Worm (Caenorhabditis elegans) whole organism, L4 larva: ENCODE data around the gene srw-61.

Experiments used
- D1046.2 ChIP-seq: fragments of 200-800 bp; sonication (Bioruptor generic); IDR thresholded peaks from 2 replicates; pipeline ENCODE4 v1.3.6; 2022; ENCODE audit warnings: missing genetic modification characterization, missing compliant biosample characterization
- F26F4.8 ChIP-seq: fragments of 200-800 bp; sonication (Bioruptor generic); conservative IDR thresholded peaks from 2 replicates; pipeline ENCODE4 v1.3.6; 2022; ENCODE audit warnings: missing genetic modification characterization, missing compliant biosample characterization
- F37D6.2 ChIP-seq: sonication (generic microtip); optimal IDR thresholded peaks from 2 replicates; lab custom pipeline; 2016; ENCODE audit warnings: mild to moderate bottlenecking, missing genetic modification characterization, missing compliant biosample characterization
- T20F7.1 ChIP-seq: fragments of 200-800 bp; sonication (Bioruptor generic); optimal IDR thresholded peaks from 2 replicates; lab custom pipeline; 2018; ENCODE audit warnings: mild to moderate bottlenecking, missing genetic modification characterization, missing compliant biosample characterization
- T26A8.4 ChIP-seq: fragments of 200-800 bp; sonication (Bioruptor generic); IDR thresholded peaks from 2 replicates; pipeline ENCODE4 v1.3.6; 2022; ENCODE audit warnings: missing genetic modification characterization, missing compliant biosample characterization
- attf-4 ChIP-seq: sonication (generic microtip); optimal IDR thresholded peaks from 3 replicates; lab custom pipeline; 2017; ENCODE audit warnings: missing biosample characterization, missing genetic modification characterization
- daf-12 ChIP-seq: fragments of 150-350 bp; optimal IDR thresholded peaks from 2 replicates; lab custom pipeline; 2014; ENCODE audit warnings: missing biosample characterization, missing genetic modification reagents, missing genetic modification characterization
- daf-19 ChIP-seq: fragments of 200-800 bp; sonication (Bioruptor generic); conservative IDR thresholded peaks from 2 replicates; pipeline ENCODE4 v1.3.6; 2022; ENCODE audit warnings: missing genetic modification characterization, missing compliant biosample characterization
- daf-8 ChIP-seq: fragments of 200-800 bp; sonication (Bioruptor generic); IDR thresholded peaks from 2 replicates; pipeline ENCODE4 v1.3.6; 2022; ENCODE audit warnings: missing genetic modification characterization, missing compliant biosample characterization
- dmd-6 ChIP-seq: fragments of 200-800 bp; sonication (Bioruptor generic); IDR thresholded peaks from 2 replicates; pipeline ENCODE4 v1.3.6; 2022; ENCODE audit warnings: missing genetic modification reagents, missing genetic modification characterization, missing compliant biosample characterization
- dpl-1 ChIP-seq: fragments of 150-350 bp; optimal IDR thresholded peaks from 2 replicates; lab custom pipeline; 2014; ENCODE audit warnings: missing biosample characterization, missing genetic modification reagents, missing genetic modification characterization
- dve-1 ChIP-seq: sonication (generic microtip); optimal IDR thresholded peaks from 2 replicates; lab custom pipeline; 2017; ENCODE audit warnings: antibody characterized with exemption, mild to moderate bottlenecking, missing genetic modification characterization, missing compliant biosample characterization; ENCODE audit not compliant: insufficient read depth
- egl-27 ChIP-seq: sonication (generic microtip); optimal IDR thresholded peaks from 3 replicates; lab custom pipeline; 2017; ENCODE audit warnings: missing biosample characterization, missing genetic modification reagents, missing genetic modification characterization
- egl-43 ChIP-seq: fragments of 200-800 bp; sonication (Bioruptor generic); IDR thresholded peaks from 2 replicates; pipeline ENCODE4 v1.3.6; 2022; ENCODE audit warnings: missing genetic modification reagents, missing genetic modification characterization, missing compliant biosample characterization
- fkh-10 ChIP-seq: fragments of 150-350 bp; optimal IDR thresholded peaks from 2 replicates; lab custom pipeline; 2014; ENCODE audit warnings: missing biosample characterization, missing genetic modification reagents, missing genetic modification characterization
- fos-1 ChIP-seq: fragments of 150-350 bp; optimal IDR thresholded peaks from 2 replicates; lab custom pipeline; 2014; ENCODE audit warnings: missing biosample characterization, missing genetic modification characterization
- gei-8 ChIP-seq: fragments of 200-800 bp; sonication (Bioruptor generic); optimal IDR thresholded peaks from 2 replicates; lab custom pipeline; 2018; ENCODE audit warnings: mild to moderate bottlenecking, missing genetic modification characterization, missing compliant biosample characterization
- lim-7 ChIP-seq: fragments of 200-800 bp; sonication (Bioruptor generic); IDR thresholded peaks from 2 replicates; pipeline ENCODE4 v1.3.6; 2022; ENCODE audit warnings: missing genetic modification characterization, missing compliant biosample characterization
- lin-1 ChIP-seq: fragments of 200-800 bp; sonication (Bioruptor generic); IDR thresholded peaks from 2 replicates; pipeline ENCODE4 v1.3.6; 2022; ENCODE audit warnings: missing genetic modification reagents, missing genetic modification characterization, missing compliant biosample characterization
- lin-38 ChIP-seq: fragments of 200-800 bp; sonication (Bioruptor generic); IDR thresholded peaks from 2 replicates; pipeline ENCODE4 v1.3.6; 2022; ENCODE audit warnings: missing genetic modification reagents, missing genetic modification characterization, missing compliant biosample characterization
- lin-39 ChIP-seq: fragments of 150-350 bp; optimal IDR thresholded peaks from 2 replicates; lab custom pipeline; 2014; ENCODE audit warnings: missing biosample characterization, missing genetic modification reagents, missing genetic modification characterization
- lsy-2 ChIP-seq, 2 experiments: fragments of 150-350 bp in 1 of 2; sonication (generic microtip) in 1 of 2; optimal IDR thresholded peaks; 2 replicates each; lab custom pipeline; 2014 to 2017; ENCODE audit warnings: missing biosample characterization in 2 of 2, missing genetic modification characterization in 2 of 2
- madf-5 ChIP-seq, 2 experiments: fragments of 200-800 bp; sonication (Bioruptor generic); IDR thresholded peaks; 2 replicates each; pipeline ENCODE4 v1.3.6; 2022; ENCODE audit warnings: missing compliant biosample characterization in 2 of 2, missing genetic modification characterization in 2 of 2
- mdl-1 ChIP-seq, 2 experiments: fragments of 150-350 bp in 1 of 2; sonication (generic microtip) in 1 of 2; optimal IDR thresholded peaks; 2 replicates each; lab custom pipeline; 2014 to 2017; ENCODE audit warnings: missing biosample characterization in 2 of 2, missing genetic modification characterization in 2 of 2
- mxl-2 ChIP-seq: fragments of 200-800 bp; sonication (Bioruptor generic); conservative IDR thresholded peaks from 2 replicates; pipeline ENCODE4 v1.3.6; 2022; ENCODE audit warnings: missing genetic modification reagents, missing genetic modification characterization, missing compliant biosample characterization
- mxl-3 ChIP-seq: fragments of 200-800 bp; sonication (Bioruptor generic); optimal IDR thresholded peaks from 2 replicates; lab custom pipeline; 2018; ENCODE audit warnings: mild to moderate bottlenecking, missing genetic modification characterization, missing compliant biosample characterization
- nhr-10 ChIP-seq: fragments of 150-350 bp; optimal IDR thresholded peaks from 2 replicates; lab custom pipeline; 2014; ENCODE audit warnings: missing biosample characterization, missing genetic modification characterization
- nhr-237 ChIP-seq: sonication (generic microtip); optimal IDR thresholded peaks from 2 replicates; lab custom pipeline; 2017; ENCODE audit warnings: missing biosample characterization, missing genetic modification characterization
- nhr-48 ChIP-seq: sonication (generic microtip); optimal IDR thresholded peaks from 2 replicates; lab custom pipeline; 2016; ENCODE audit warnings: mild to moderate bottlenecking, missing genetic modification characterization, missing compliant biosample characterization
- pha-4 ChIP-seq, 2 experiments: fragments of 150-350 bp in 1 of 2; fragments of 200-800 bp in 1 of 2; sonication (Bioruptor generic) in 1 of 2; IDR thresholded peaks in 1 of 2; optimal IDR thresholded peaks in 1 of 2; 2 replicates each; pipeline versions ENCODE4 v1.3.6 to Lab custom; 2014 to 2022; ENCODE audit warnings: missing genetic modification characterization in 2 of 2, missing genetic modification reagents in 2 of 2, missing biosample characterization in 1 of 2, missing compliant biosample characterization in 1 of 2
- php-3 ChIP-seq: fragments of 200-800 bp; sonication (Bioruptor generic); IDR thresholded peaks from 2 replicates; pipeline ENCODE4 v1.3.6; 2022; ENCODE audit warnings: missing genetic modification reagents, missing genetic modification characterization, missing compliant biosample characterization
- skn-1 ChIP-seq: fragments of 150-350 bp; optimal IDR thresholded peaks from 2 replicates; lab custom pipeline; 2014; ENCODE audit warnings: missing biosample characterization, missing genetic modification characterization
- spr-1 ChIP-seq: sonication (generic microtip); optimal IDR thresholded peaks from 2 replicates; lab custom pipeline; 2016; ENCODE audit warnings: mild to moderate bottlenecking, missing genetic modification characterization, missing compliant biosample characterization
- tag-97 ChIP-seq: fragments of 200-800 bp; sonication (Bioruptor generic); IDR thresholded peaks from 2 replicates; pipeline ENCODE4 v1.3.6; 2022; ENCODE audit warnings: missing genetic modification characterization, missing compliant biosample characterization
- tra-1 ChIP-seq: fragments of 200-800 bp; sonication (Bioruptor generic); IDR thresholded peaks from 2 replicates; pipeline ENCODE4 v1.3.6; 2022; ENCODE audit warnings: missing genetic modification reagents, missing genetic modification characterization, missing compliant biosample characterization
- unc-130 ChIP-seq: sonication (generic microtip); optimal IDR thresholded peaks from 2 replicates; lab custom pipeline; 2016; ENCODE audit warnings: missing genetic modification reagents, missing genetic modification characterization, missing compliant biosample characterization
- zfp-2 ChIP-seq: sonication (generic microtip); optimal IDR thresholded peaks from 2 replicates; lab custom pipeline; 2016; ENCODE audit warnings: mild to moderate bottlenecking, missing genetic modification characterization, missing compliant biosample characterization
- zfp-3 ChIP-seq: fragments of 200-800 bp; sonication (Bioruptor generic); conservative IDR thresholded peaks from 2 replicates; pipeline ENCODE4 v1.3.6; 2022; ENCODE audit warnings: missing genetic modification reagents, missing genetic modification characterization, missing compliant biosample characterization
- zip-2 ChIP-seq: fragments of 150-350 bp; optimal IDR thresholded peaks from 2 replicates; lab custom pipeline; 2014; ENCODE audit warnings: missing biosample characterization, missing genetic modification characterization
- ztf-7 ChIP-seq: fragments of 150-350 bp; optimal IDR thresholded peaks from 2 replicates; lab custom pipeline; 2014; ENCODE audit warnings: missing biosample characterization, missing genetic modification characterization

srw-61 gene

ce11 chrIV:16238555-16238954, at the start of gene srw-61:
Gene srw-61 (minus strand): TSS chrIV:16238655.
- TF ChIP-seq mxl-3 (no peak), daf-8 (GFP tag; lab: Robert Waterston, UW) (no peak), unc-130 (no peak), F26F4.8 (GFP tag; lab: Robert Waterston, UW) (no peak), T20F7.1 (GFP tag; lab: Kevin White, UChicago) (no peak), fkh-10 (GFP tag; lab: Kevin White, UChicago) (no peak), zfp-3 (GFP tag; lab: Robert Waterston, UW) (no peak), mdl-1 (tag; optimal IDR thresholded peaks at IDR 0.05; lab: Kevin White, UChicago) (no peak), lin-38 (GFP tag; lab: Robert Waterston, UW) (no peak), lim-7 (no peak), skn-1 (tag; lab: Kevin White, UChicago) (no peak), D1046.2 (GFP tag; lab: Robert Waterston, UW) (no peak), dve-1 (tag; lab: Kevin White, UChicago) (no peak), dpl-1 (GFP tag; lab: Kevin White, UChicago) (no peak), gei-8 (no peak), daf-12 (tag; lab: Kevin White, UChicago) (no peak), pha-4 (GFP tag; IDR thresholded peaks at IDR 0.05; lab: Robert Waterston, UW) (no peak), pha-4 (tag; optimal IDR thresholded peaks at IDR 0.05; lab: Kevin White, UChicago) (no peak), egl-27 (no peak)

ce11 chrIV:16280614-16281013, 42.2 kb upstream of the srw-61 start, which contains the start of gene clec-191:
Gene clec-191 (minus strand): TSS chrIV:16280714.
- TF ChIP-seq attf-4 (tag; lab: Kevin White, UChicago) (no peak), lsy-2 (tag; optimal IDR thresholded peaks at IDR 0.05; lab: Kevin White, UChicago) (no peak), tra-1 (GFP tag; lab: Robert Waterston, UW) (no peak), spr-1 (tag; lab: Kevin White, UChicago) (no peak), lin-39 (no peak), F37D6.2 (tag; lab: Kevin White, UChicago) (no peak), T26A8.4 (GFP tag; lab: Robert Waterston, UW) (no peak), madf-5 (GFP tag; IDR thresholded peaks at IDR 0.05; lab: Robert Waterston, UW) (no peak), dmd-6 (no peak), nhr-237 (tag; lab: Kevin White, UChicago) (no peak), fos-1 (tag; lab: Kevin White, UChicago) (no peak), lin-1 (GFP tag; lab: Robert Waterston, UW) (no peak), daf-19 (GFP tag; lab: Robert Waterston, UW) (no peak), php-3 (no peak), F26F4.8 (GFP tag; lab: Robert Waterston, UW) (no peak), zip-2 (no peak), mxl-2 (no peak), unc-130 (no peak), egl-43 (GFP tag; lab: Robert Waterston, UW) (no peak), ztf-7 (tag; lab: Kevin White, UChicago) (no peak)

- no peak for TF ChIP-seq tag-97 (GFP tag; lab: Robert Waterston, UW)
- TF ChIP-seq nhr-10 (tag; lab: Kevin White, UChicago), result no peak
- no peak for TF ChIP-seq nhr-48 (tag; lab: Kevin White, UChicago)
- no peak for TF ChIP-seq skn-1 (tag; lab: Kevin White, UChicago)
- no peak for TF ChIP-seq attf-4 (tag; lab: Kevin White, UChicago)
- no peak for TF ChIP-seq zfp-2 (tag; lab: Kevin White, UChicago)
- no peak for TF ChIP-seq egl-43 (GFP tag; lab: Robert Waterston, UW)
- TF ChIP-seq T20F7.1 (GFP tag; lab: Kevin White, UChicago), result no peak
- no peak for TF ChIP-seq D1046.2 (GFP tag; lab: Robert Waterston, UW)
Observed at ce11 chrIV:16277902-16278301, 39.4 kb upstream of the srw-61 start, which contains the start of gene ccch-2. Gene ccch-2 (plus strand): TSS chrIV:16278202.
